Worm (Caenorhabditis elegans) whole organism, early embryonic: Measurements from ENCODE around the gene cogc-4.
"Not testable (repeated sequence)": the region's sequence is repeated elsewhere in the genome, so short reads cannot be mapped to it uniquely, and the experiment has no call there.

Source experiments
- B0310.2 ChIP-seq: sonication (generic microtip); optimal IDR thresholded peaks from 2 replicates; lab custom pipeline; 2016; ENCODE audit warnings: mild to moderate bottlenecking, missing genetic modification characterization, missing compliant biosample characterization
- F13C5.2 ChIP-seq: sonication (generic microtip); optimal IDR thresholded peaks from 2 replicates; lab custom pipeline; 2017; ENCODE audit warnings: mild to moderate bottlenecking, missing genetic modification characterization, inconsistent platforms, missing compliant biosample characterization
- aly-1 ChIP-seq: sonication (generic microtip); optimal IDR thresholded peaks from 2 replicates; lab custom pipeline; 2016; ENCODE audit warnings: missing genetic modification characterization, missing compliant biosample characterization
- ama-1 ChIP-seq: fragments of 150-350 bp; optimal IDR thresholded peaks from 2 replicates; lab custom pipeline; 2014
- ceh-13 ChIP-seq: fragments of 200-800 bp; sonication (Bioruptor generic); optimal IDR thresholded peaks from 2 replicates; lab custom pipeline; 2018; ENCODE audit warnings: mild to moderate bottlenecking, missing genetic modification characterization, missing compliant biosample characterization
- ceh-36 ChIP-seq: sonication (generic microtip); optimal IDR thresholded peaks from 2 replicates; lab custom pipeline; 2016; ENCODE audit warnings: missing genetic modification characterization, inconsistent platforms, missing compliant biosample characterization
- ets-7 ChIP-seq: sonication (generic microtip); optimal IDR thresholded peaks from 2 replicates; lab custom pipeline; 2016; ENCODE audit warnings: missing genotype, missing genetic modification characterization, missing compliant biosample characterization
- flt-1 ChIP-seq: fragments of 200-800 bp; sonication (Bioruptor generic); IDR thresholded peaks from 2 replicates; pipeline ENCODE4 v1.3.6; 2022; ENCODE audit warnings: missing genetic modification characterization, missing compliant biosample characterization
- hmbx-1 ChIP-seq: sonication (generic microtip); optimal IDR thresholded peaks from 2 replicates; lab custom pipeline; 2016; ENCODE audit warnings: mild to moderate bottlenecking, missing genetic modification characterization, missing compliant biosample characterization
- hmg-4 ChIP-seq: fragments of 200-800 bp; sonication (Bioruptor generic); optimal IDR thresholded peaks from 2 replicates; lab custom pipeline; 2018; ENCODE audit warnings: mild to moderate bottlenecking, missing genetic modification characterization, missing compliant biosample characterization
- hnd-1 ChIP-seq: sonication (generic microtip); optimal IDR thresholded peaks from 2 replicates; lab custom pipeline; 2016; ENCODE audit warnings: missing genetic modification characterization, missing compliant biosample characterization
- pes-1 ChIP-seq: fragments of 200-800 bp; sonication (Bioruptor generic); IDR thresholded peaks from 2 replicates; pipeline ENCODE4 v1.3.6; 2022; ENCODE audit warnings: missing genetic modification reagents, missing genetic modification characterization, missing compliant biosample characterization
- scrt-1 ChIP-seq: fragments of 200-800 bp; sonication (Bioruptor generic); IDR thresholded peaks from 2 replicates; pipeline ENCODE4 v1.3.6; 2022; ENCODE audit warnings: missing genetic modification characterization, missing compliant biosample characterization
- sea-1 ChIP-seq: fragments of 200-800 bp; sonication (Bioruptor generic); conservative IDR thresholded peaks from 2 replicates; pipeline ENCODE4 v1.3.6; 2022; ENCODE audit warnings: missing genetic modification characterization, missing compliant biosample characterization
- tbx-11 ChIP-seq: fragments of 200-800 bp; sonication (Bioruptor generic); IDR thresholded peaks from 2 replicates; pipeline ENCODE4 v1.3.6; 2022; ENCODE audit warnings: missing genetic modification characterization, missing compliant biosample characterization
- tbx-37 ChIP-seq: fragments of 200-800 bp; sonication (Bioruptor generic); conservative IDR thresholded peaks from 2 replicates; pipeline ENCODE4 v1.3.6; 2022; ENCODE audit warnings: missing genetic modification reagents, missing genetic modification characterization, missing compliant biosample characterization
- tra-4 ChIP-seq: sonication (generic microtip); optimal IDR thresholded peaks from 2 replicates; lab custom pipeline; 2017; ENCODE audit warnings: missing genetic modification characterization, missing compliant biosample characterization

The cogc-4 gene

DNA sequence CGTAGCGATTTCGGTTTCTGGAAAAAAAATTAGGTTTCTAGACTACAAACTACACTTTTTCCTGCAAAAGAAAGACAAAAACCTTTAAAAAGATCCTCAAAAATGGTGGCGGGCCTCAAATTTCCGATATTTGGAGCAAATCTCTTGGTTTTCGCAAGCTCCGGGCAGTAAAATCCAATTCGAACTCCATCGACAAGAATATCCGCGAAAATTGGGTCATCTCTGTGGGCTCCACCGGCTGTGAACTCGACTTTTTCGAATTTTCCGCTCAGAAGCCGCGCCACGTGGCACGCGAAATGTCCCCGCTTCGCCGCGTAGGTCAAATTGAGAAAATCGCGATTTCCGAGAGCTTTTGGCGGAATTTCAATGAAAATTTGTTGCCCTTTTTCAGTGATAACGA lies 33.5 kb downstream of the cogc-4 start:
- TF ChIP-seq ets-7 (tag; lab: Kevin White, UChicago) = no peak
- TF ChIP-seq hnd-1 = no peak
- TF ChIP-seq B0310.2 = no peak
- no peak for TF ChIP-seq ceh-36 (tag; lab: Kevin White, UChicago)
- no peak for TF ChIP-seq tbx-11 (GFP tag; lab: Robert Waterston, UW)
- TF ChIP-seq aly-1 (tag; lab: Kevin White, UChicago) = no peak
- no peak for TF ChIP-seq tbx-37
- TF ChIP-seq hmg-4 (GFP tag; lab: Kevin White, UChicago) = no peak
- TF ChIP-seq tra-4 (tag; lab: Kevin White, UChicago) = no peak
- TF ChIP-seq sea-1 (GFP tag; lab: Robert Waterston, UW) = no peak
- TF ChIP-seq scrt-1 (GFP tag; lab: Robert Waterston, UW) = no peak
- no peak for TF ChIP-seq F13C5.2 (tag; lab: Kevin White, UChicago)

DNA sequence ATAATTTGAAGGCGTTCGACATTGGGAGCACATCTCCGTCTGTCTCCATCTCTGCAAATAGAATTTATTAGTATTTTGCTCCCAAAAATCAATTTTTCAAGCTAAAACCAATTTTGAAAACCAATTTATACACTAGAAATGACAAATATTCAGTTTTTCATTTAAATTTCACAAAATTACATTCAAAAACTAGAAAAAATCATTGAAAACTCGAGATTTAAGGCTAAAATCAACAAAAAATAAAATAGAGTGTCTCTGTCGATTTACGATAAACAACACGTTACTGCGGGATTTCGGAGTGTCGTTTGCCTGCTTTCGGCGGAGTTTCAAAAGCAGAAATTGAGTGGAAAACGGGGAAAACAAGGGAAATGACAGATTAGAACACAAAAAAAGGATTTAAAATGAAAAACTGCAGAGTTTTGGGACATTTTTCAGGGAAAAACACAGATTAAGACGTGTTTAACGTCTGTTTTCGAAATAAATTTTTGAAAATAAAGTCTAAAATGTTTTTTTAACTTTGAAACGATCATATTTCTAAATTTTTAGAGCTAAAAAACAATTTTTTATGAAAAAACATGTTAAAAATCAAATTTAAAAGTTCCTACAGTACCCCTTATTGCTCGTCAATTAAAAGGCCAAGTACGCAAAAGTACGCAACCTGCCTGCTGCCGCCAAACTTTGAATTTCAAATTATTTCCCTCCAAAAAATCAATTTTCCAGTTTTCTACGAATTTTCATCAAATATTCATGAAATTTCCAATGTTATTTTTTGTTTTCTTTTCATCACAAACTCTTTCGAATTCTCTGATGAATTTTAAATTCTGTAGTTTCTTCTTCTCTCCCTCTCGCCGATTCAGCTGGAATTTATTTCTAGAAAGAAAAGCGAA lies 34.5 kb downstream of the cogc-4 start, which contains the start of gene nol-6:
Gene nol-6, minus strand, starts transcription at position 51 of the 887 bp plus-strand sequence.
- TF ChIP-seq flt-1 (GFP tag; lab: Robert Waterston, UW) (no peak), pes-1 (GFP tag; lab: Robert Waterston, UW) (no peak), scrt-1 (GFP tag; lab: Robert Waterston, UW) (no peak), F13C5.2 (tag; lab: Kevin White, UChicago) (no peak), tbx-37 (no peak), hnd-1 (no peak)

DNA sequence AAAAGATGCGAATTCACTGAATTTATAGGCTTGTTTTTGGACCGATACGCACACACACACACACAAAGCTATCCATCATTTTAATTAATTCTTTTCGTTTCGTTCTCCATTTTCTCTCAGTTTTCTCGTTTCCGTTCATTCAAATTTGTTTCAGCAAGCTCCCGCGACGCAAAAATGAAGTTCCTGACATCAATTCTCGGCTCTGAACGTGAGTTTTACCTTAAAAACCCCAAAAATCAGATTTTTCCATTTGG lies 35.0 kb downstream of the cogc-4 start, which contains the start of gene Y51H7C.3:
Gene Y51H7C.3, plus strand, starts transcription at position 155 of the 254 bp plus-strand sequence.
- TF ChIP-seq flt-1 (GFP tag; lab: Robert Waterston, UW) (no peak), F13C5.2 (tag; lab: Kevin White, UChicago) (no peak), tra-4 (tag; lab: Kevin White, UChicago) (no peak), ama-1 (no peak)

ce11 chrII:1441479-1441878 lies 38.2 kb downstream of the cogc-4 start:
- TF ChIP-seq ceh-13 (GFP tag; lab: Kevin White, UChicago) (no peak), F13C5.2 (tag; lab: Kevin White, UChicago) (no peak), tbx-37 (no peak), hmbx-1 (tag; lab: Kevin White, UChicago) (no peak), B0310.2 (no peak), ama-1 (no peak), hmg-4 (GFP tag; lab: Kevin White, UChicago) (no peak), flt-1 (GFP tag; lab: Robert Waterston, UW) (no peak), tbx-11 (GFP tag; lab: Robert Waterston, UW) (no peak), scrt-1 (GFP tag; lab: Robert Waterston, UW) (no peak), aly-1 (tag; lab: Kevin White, UChicago) (no peak), pes-1 (GFP tag; lab: Robert Waterston, UW) (no peak), tra-4 (tag; lab: Kevin White, UChicago) (no peak), hnd-1 (no peak), ceh-36 (tag; lab: Kevin White, UChicago) (no peak), ets-7 (tag; lab: Kevin White, UChicago) (no peak), sea-1 (GFP tag; lab: Robert Waterston, UW) (no peak)

ce11 chrII:1444911-1445310 lies 41.7 kb downstream of the cogc-4 start, which contains the start of gene scl-17:
scl-17 (plus strand) TSS chrII:1445211.
- no peak for TF ChIP-seq aly-1 (tag; lab: Kevin White, UChicago)
- TF ChIP-seq ets-7 (tag; lab: Kevin White, UChicago) = no peak
- no peak for TF ChIP-seq scrt-1 (GFP tag; lab: Robert Waterston, UW)
- TF ChIP-seq ama-1 = no peak
- TF ChIP-seq tbx-11 (GFP tag; lab: Robert Waterston, UW) = no peak
- TF ChIP-seq hnd-1 = no peak
- no peak for TF ChIP-seq hmg-4 (GFP tag; lab: Kevin White, UChicago)
- no peak for TF ChIP-seq pes-1 (GFP tag; lab: Robert Waterston, UW)
- no peak for TF ChIP-seq sea-1 (GFP tag; lab: Robert Waterston, UW)
- TF ChIP-seq tra-4 (tag; lab: Kevin White, UChicago) = no peak
- TF ChIP-seq hmbx-1 (tag; lab: Kevin White, UChicago) = no peak

DNA sequence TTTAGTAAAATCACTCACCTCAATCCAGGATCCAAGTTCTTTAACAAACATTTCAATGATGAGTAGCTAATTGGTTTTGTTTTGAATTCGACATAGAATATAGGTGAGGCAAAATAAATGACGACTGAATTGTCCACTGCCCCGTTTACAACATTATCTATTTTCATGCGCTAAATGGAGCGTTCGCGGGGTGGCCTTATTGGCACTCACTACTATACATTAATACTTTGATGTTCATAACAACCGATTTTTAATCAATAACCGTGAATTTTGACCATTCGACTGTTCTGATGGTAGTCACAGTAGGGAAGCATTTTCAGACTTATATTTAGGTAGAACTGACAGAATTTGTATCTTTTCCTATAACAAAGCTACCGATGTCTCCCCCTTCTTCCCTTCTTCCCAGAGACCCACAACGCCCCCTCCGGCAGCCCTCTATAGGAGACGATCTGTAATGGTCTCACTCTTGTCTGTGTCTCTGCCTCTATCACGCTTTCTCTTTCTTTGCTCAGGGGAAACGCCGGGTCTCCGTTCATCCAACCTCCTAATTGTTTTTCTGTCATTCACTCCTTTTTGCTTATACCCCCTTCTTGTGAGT lies 43.6 kb downstream of the cogc-4 start, which contains the start of gene Y51H7C.12:
Gene Y51H7C.12, minus strand, starts transcription at position 51 of the 598 bp plus-strand sequence.
- not testable (repeated sequence) for TF ChIP-seq hmg-4 (GFP tag; lab: Kevin White, UChicago); F13C5.2 (tag; lab: Kevin White, UChicago); hnd-1

ce11 chrII:1451975-1452374 lies 48.7 kb downstream of the cogc-4 start:
- peak; percentile 50; the same call in 1 of the 2 replicates for TF ChIP-seq pes-1 (GFP tag; lab: Robert Waterston, UW)
- TF ChIP-seq scrt-1 (GFP tag; lab: Robert Waterston, UW) = peak; percentile 61; the same call in 1 of the 2 replicates
- peak; percentile 58 for TF ChIP-seq tbx-37

ce11 chrII:1453209-1453608 lies 50.0 kb downstream of the cogc-4 start:
- TF ChIP-seq sea-1 (GFP tag; lab: Robert Waterston, UW) (peak; percentile 53; the same call in 1 of the 2 replicates), pes-1 (GFP tag; lab: Robert Waterston, UW) (peak; percentile 46), scrt-1 (GFP tag; lab: Robert Waterston, UW) (peak; percentile 35; the same call in 1 of the 2 replicates)
